Worm (Caenorhabditis elegans): ENCODE measurements around the gene F25B3.2.

DNA sequence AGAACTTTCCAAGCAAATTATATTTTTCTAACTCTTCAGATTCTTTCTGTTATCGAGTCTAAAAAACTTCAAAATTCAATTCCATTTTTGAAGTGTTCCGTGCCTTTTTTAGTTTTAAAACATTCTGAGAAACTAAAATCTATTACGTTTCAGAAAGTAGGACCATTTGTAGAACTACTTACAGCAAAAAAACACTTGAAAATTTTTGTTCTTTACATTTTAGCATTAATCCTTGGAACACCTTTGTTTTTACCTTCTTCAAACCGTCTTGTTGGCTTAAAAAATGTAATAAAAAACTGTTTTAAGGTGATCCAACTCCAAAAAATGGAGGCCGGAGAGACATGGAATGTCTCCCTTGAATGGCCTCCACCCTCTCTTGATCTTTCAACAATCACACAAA, 31.2 kb downstream of the F25B3.2 start, which contains the start of gene dop-2:
- TF ChIP-seq lsy-2 (tag; optimal IDR thresholded peaks at IDR 0.05): no peak
- TF ChIP-seq pqm-1 (tag; optimal IDR thresholded peaks at IDR 0.05): no peak
- no peak for TF ChIP-seq nhr-28 (tag; optimal IDR thresholded peaks at IDR 0.05)
- no peak for TF ChIP-seq nhr-77 (tag; optimal IDR thresholded peaks at IDR 0.05)
- TF ChIP-seq fkh-10 (GFP tag; optimal IDR thresholded peaks at IDR 0.05): no peak
- TF ChIP-seq nhr-19 (GFP tag; conservative IDR thresholded peaks at IDR 0.05): no peak
- no peak for TF ChIP-seq nhr-90 (tag; optimal IDR thresholded peaks at IDR 0.05; ENCODE audit: poor library complexity)
- TF ChIP-seq elt-3 (tag; optimal IDR thresholded peaks at IDR 0.05): no peak
- TF ChIP-seq ama-1 (optimal IDR thresholded peaks at IDR 0.05): no peak

Measured in whole organism, L1 larva.